Worm (Caenorhabditis elegans) whole organism, young adult: ENCODE data around the gene ZK353.2.

Experiments
- B0035.1 ChIP-seq: sonication (generic microtip); optimal IDR thresholded peaks from 2 replicates; lab custom pipeline; 2016; ENCODE audit warnings: missing genetic modification characterization, mild to moderate bottlenecking, missing compliant biosample characterization, missing genotype, missing genetic modification reagents
- K12H6.12 ChIP-seq: fragments of 200-800 bp; sonication (Bioruptor generic); optimal IDR thresholded peaks from 2 replicates; lab custom pipeline; 2018; ENCODE audit warnings: mild to moderate bottlenecking, missing genetic modification characterization, missing compliant biosample characterization
- gei-17 ChIP-seq: fragments of 200-800 bp; sonication (Bioruptor generic); optimal IDR thresholded peaks from 2 replicates; lab custom pipeline; 2018; ENCODE audit warnings: mild to moderate bottlenecking, missing genetic modification characterization, missing compliant biosample characterization
- hlh-26 ChIP-seq: fragments of 200-800 bp; sonication (Bioruptor generic); conservative IDR thresholded peaks from 2 replicates; pipeline ENCODE4 v1.3.6; 2022; ENCODE audit warnings: missing genetic modification reagents, missing genetic modification characterization, missing compliant biosample characterization
- nfyb-1 ChIP-seq: fragments of 200-800 bp; sonication (Bioruptor generic); IDR thresholded peaks from 2 replicates; pipeline ENCODE4 v1.3.6; 2022; ENCODE audit warnings: missing genetic modification reagents, missing genetic modification characterization, missing compliant biosample characterization
- repo-1 ChIP-seq: sonication (generic microtip); optimal IDR thresholded peaks from 2 replicates; lab custom pipeline; 2017; ENCODE audit warnings: mild to moderate bottlenecking, missing genetic modification characterization, missing compliant biosample characterization
- ztf-22 ChIP-seq: fragments of 200-800 bp; sonication (Bioruptor generic); optimal IDR thresholded peaks from 2 replicates; lab custom pipeline; 2018; ENCODE audit warnings: mild to moderate bottlenecking, missing genetic modification characterization, moderate library complexity, missing compliant biosample characterization

DNA sequence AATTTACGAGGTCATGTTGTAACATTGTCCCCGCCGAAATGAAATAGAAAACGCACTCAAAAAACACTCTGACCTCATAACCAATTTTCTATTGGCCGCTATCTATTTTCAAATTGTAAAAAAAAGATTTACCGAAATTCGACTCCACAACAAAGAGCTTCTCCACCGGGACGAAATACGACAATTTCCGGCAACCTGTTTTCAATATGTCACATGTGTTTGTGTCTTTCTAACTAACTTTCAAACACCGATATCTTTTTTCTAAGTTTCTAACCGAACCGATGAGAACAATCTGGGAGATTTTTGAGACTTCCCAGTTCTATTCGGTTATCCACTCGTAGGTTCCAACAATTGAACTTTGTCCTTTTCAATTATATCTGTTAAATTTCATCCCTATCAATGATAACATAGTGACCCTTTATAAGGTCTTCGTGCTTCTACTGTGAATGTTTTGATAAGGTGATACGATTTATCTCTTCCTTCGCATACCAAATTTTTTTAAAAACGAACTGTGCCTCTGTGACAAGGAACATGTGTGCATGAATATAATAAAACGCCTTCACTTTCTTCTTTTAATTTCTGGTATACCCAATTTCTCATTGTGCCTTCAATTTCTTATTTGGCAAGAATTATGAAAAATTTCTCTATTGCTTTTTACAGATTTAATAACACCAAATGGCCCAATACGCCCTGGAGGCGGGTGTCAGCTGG is 26.8 kb upstream of the ZK353.2 start, which contains the start of gene lmbr-1:
- TF ChIP-seq ztf-22 (GFP tag; lab: Kevin White, UChicago), result no peak
- no peak for TF ChIP-seq repo-1 (tag; lab: Kevin White, UChicago)
- TF ChIP-seq gei-17 (GFP tag; lab: Kevin White, UChicago), result no peak
- TF ChIP-seq nfyb-1 (GFP tag; lab: Robert Waterston, UW), result no peak
- TF ChIP-seq hlh-26 (GFP tag; lab: Robert Waterston, UW), result no peak
- no peak for TF ChIP-seq B0035.1
- TF ChIP-seq K12H6.12 (tag; lab: Kevin White, UChicago), result no peak
